Worm (Caenorhabditis elegans) whole organism, L4 larva: ENCODE measurements around the gene F42A6.5.

ENCODE experiments used
- D1046.2 ChIP-seq: fragments of 200-800 bp; sonication (Bioruptor generic); IDR thresholded peaks from 2 replicates; pipeline ENCODE4 v1.3.6; 2022; ENCODE audit warnings: missing genetic modification characterization, missing compliant biosample characterization
- F26F4.8 ChIP-seq: fragments of 200-800 bp; sonication (Bioruptor generic); conservative IDR thresholded peaks from 2 replicates; pipeline ENCODE4 v1.3.6; 2022; ENCODE audit warnings: missing genetic modification characterization, missing compliant biosample characterization
- F37D6.2 ChIP-seq: sonication (generic microtip); optimal IDR thresholded peaks from 2 replicates; lab custom pipeline; 2016; ENCODE audit warnings: mild to moderate bottlenecking, missing genetic modification characterization, missing compliant biosample characterization
- F49E8.2 ChIP-seq: sonication (generic microtip); optimal IDR thresholded peaks from 2 replicates; lab custom pipeline; 2016; ENCODE audit warnings: missing compliant biosample characterization, mild to moderate bottlenecking, missing genetic modification characterization, borderline replicate concordance
- T20F7.1 ChIP-seq: fragments of 200-800 bp; sonication (Bioruptor generic); optimal IDR thresholded peaks from 2 replicates; lab custom pipeline; 2018; ENCODE audit warnings: mild to moderate bottlenecking, missing genetic modification characterization, missing compliant biosample characterization
- Y105C5A.15 ChIP-seq: fragments of 200-800 bp; sonication (Bioruptor generic); IDR thresholded peaks from 2 replicates; pipeline ENCODE4 v1.3.6; 2022; ENCODE audit warnings: missing genetic modification characterization, missing compliant biosample characterization
- arid-1 ChIP-seq: fragments of 200-800 bp; sonication (Bioruptor generic); conservative IDR thresholded peaks from 2 replicates; pipeline ENCODE4 v1.3.6; 2022; ENCODE audit warnings: missing genetic modification reagents, missing genetic modification characterization, missing compliant biosample characterization
- ceh-20 ChIP-seq: fragments of 200-800 bp; sonication (Bioruptor generic); IDR thresholded peaks from 2 replicates; pipeline ENCODE4 v1.3.6; 2022; ENCODE audit warnings: missing genetic modification reagents, missing genetic modification characterization, missing compliant biosample characterization
- ceh-44 ChIP-seq: fragments of 200-800 bp; sonication (Bioruptor generic); IDR thresholded peaks from 2 replicates; pipeline ENCODE4 v1.3.6; 2022; ENCODE audit warnings: missing genetic modification reagents, missing genetic modification characterization, missing compliant biosample characterization
- ctbp-1 ChIP-seq: fragments of 200-800 bp; sonication (Bioruptor generic); IDR thresholded peaks from 2 replicates; pipeline ENCODE4 v1.3.6; 2022; ENCODE audit warnings: missing genetic modification reagents, missing genetic modification characterization, missing compliant biosample characterization
- daf-16 ChIP-seq, 3 experiments: sonication (generic microtip); optimal IDR thresholded peaks; 2 replicates each; lab custom pipeline; 2016 to 2017; ENCODE audit warnings: missing genetic modification characterization in 3 of 3, missing genetic modification reagents in 3 of 3, mild to moderate bottlenecking in 2 of 3, missing compliant biosample characterization in 2 of 3, missing biosample characterization in 1 of 3, moderate library complexity in 1 of 3
- daf-8 ChIP-seq: fragments of 200-800 bp; sonication (Bioruptor generic); IDR thresholded peaks from 2 replicates; pipeline ENCODE4 v1.3.6; 2022; ENCODE audit warnings: missing genetic modification characterization, missing compliant biosample characterization
- dmd-6 ChIP-seq: fragments of 200-800 bp; sonication (Bioruptor generic); IDR thresholded peaks from 2 replicates; pipeline ENCODE4 v1.3.6; 2022; ENCODE audit warnings: missing genetic modification reagents, missing genetic modification characterization, missing compliant biosample characterization
- dmd-9 ChIP-seq: fragments of 200-800 bp; sonication (Bioruptor generic); IDR thresholded peaks from 2 replicates; pipeline ENCODE4 v1.3.6; 2022; ENCODE audit warnings: missing genetic modification reagents, missing genetic modification characterization, missing compliant biosample characterization
- dpl-1 ChIP-seq: fragments of 150-350 bp; optimal IDR thresholded peaks from 2 replicates; lab custom pipeline; 2014; ENCODE audit warnings: missing biosample characterization, missing genetic modification reagents, missing genetic modification characterization
- duxl-1 ChIP-seq: sonication (generic microtip); optimal IDR thresholded peaks from 2 replicates; lab custom pipeline; 2016; ENCODE audit warnings: mild to moderate bottlenecking, missing genetic modification characterization, moderate library complexity, missing compliant biosample characterization; ENCODE audit not compliant: poor library complexity
- dve-1 ChIP-seq: sonication (generic microtip); optimal IDR thresholded peaks from 2 replicates; lab custom pipeline; 2017; ENCODE audit warnings: antibody characterized with exemption, mild to moderate bottlenecking, missing genetic modification characterization, missing compliant biosample characterization; ENCODE audit not compliant: insufficient read depth
- egl-43 ChIP-seq: fragments of 200-800 bp; sonication (Bioruptor generic); IDR thresholded peaks from 2 replicates; pipeline ENCODE4 v1.3.6; 2022; ENCODE audit warnings: missing genetic modification reagents, missing genetic modification characterization, missing compliant biosample characterization
- hif-1 ChIP-seq, 2 experiments: sonication (generic microtip); optimal IDR thresholded peaks; 2 replicates each; lab custom pipeline; 2016 to 2017; ENCODE audit warnings: missing compliant biosample characterization in 2 of 2, missing genetic modification characterization in 2 of 2, missing genetic modification reagents in 2 of 2, missing genotype in 2 of 2, mild to moderate bottlenecking in 1 of 2
- hlh-11 ChIP-seq: fragments of 200-800 bp; sonication (Bioruptor generic); optimal IDR thresholded peaks from 2 replicates; lab custom pipeline; 2018; ENCODE audit warnings: mild to moderate bottlenecking, missing genetic modification characterization, missing compliant biosample characterization
- lin-13 ChIP-seq: fragments of 150-350 bp; optimal IDR thresholded peaks from 2 replicates; lab custom pipeline; 2014; ENCODE audit warnings: missing biosample characterization, missing genetic modification reagents, missing genetic modification characterization
- lin-29 ChIP-seq: fragments of 200-800 bp; sonication (Bioruptor generic); IDR thresholded peaks from 2 replicates; pipeline ENCODE4 v1.3.6; 2022; ENCODE audit warnings: missing genetic modification reagents, missing genetic modification characterization, missing compliant biosample characterization
- lsy-2 ChIP-seq, 2 experiments: fragments of 150-350 bp in 1 of 2; sonication (generic microtip) in 1 of 2; optimal IDR thresholded peaks; 2 replicates each; lab custom pipeline; 2014 to 2017; ENCODE audit warnings: missing biosample characterization in 2 of 2, missing genetic modification characterization in 2 of 2
- madf-5 ChIP-seq, 2 experiments: fragments of 200-800 bp; sonication (Bioruptor generic); IDR thresholded peaks; 2 replicates each; pipeline ENCODE4 v1.3.6; 2022; ENCODE audit warnings: missing compliant biosample characterization in 2 of 2, missing genetic modification characterization in 2 of 2
- mep-1 ChIP-seq: fragments of 150-350 bp; sonication (generic microtip); optimal IDR thresholded peaks from 3 replicates; lab custom pipeline; 2014; ENCODE audit warnings: missing biosample characterization, missing genetic modification characterization
- mes-2 ChIP-seq: sonication (generic microtip); optimal IDR thresholded peaks from 2 replicates; lab custom pipeline; 2016; ENCODE audit warnings: missing genotype, mild to moderate bottlenecking, missing genetic modification characterization, missing compliant biosample characterization; ENCODE audit not compliant: poor library complexity, severe bottlenecking
- nhr-25 ChIP-seq: sonication (generic microtip); optimal IDR thresholded peaks from 2 replicates; lab custom pipeline; 2017; ENCODE audit warnings: missing genetic modification characterization, mild to moderate bottlenecking, missing compliant biosample characterization, antibody characterized with exemption, moderate library complexity, borderline replicate concordance; ENCODE audit not compliant: insufficient read depth
- nhr-28 ChIP-seq: fragments of 150-350 bp; optimal IDR thresholded peaks from 2 replicates; lab custom pipeline; 2014; ENCODE audit warnings: missing biosample characterization, missing genetic modification characterization
- nhr-42 ChIP-seq: fragments of 200-800 bp; sonication (Bioruptor generic); IDR thresholded peaks from 2 replicates; pipeline ENCODE4 v1.3.6; 2022; ENCODE audit warnings: missing genetic modification characterization, missing compliant biosample characterization
- nhr-6 ChIP-seq: fragments of 150-350 bp; optimal IDR thresholded peaks from 2 replicates; lab custom pipeline; 2014; ENCODE audit warnings: missing biosample characterization, missing genetic modification characterization
- nhr-77 ChIP-seq: fragments of 150-350 bp; optimal IDR thresholded peaks from 2 replicates; lab custom pipeline; 2014; ENCODE audit warnings: missing biosample characterization, missing genetic modification characterization
- php-3 ChIP-seq: fragments of 200-800 bp; sonication (Bioruptor generic); IDR thresholded peaks from 2 replicates; pipeline ENCODE4 v1.3.6; 2022; ENCODE audit warnings: missing genetic modification reagents, missing genetic modification characterization, missing compliant biosample characterization
- rbr-2 ChIP-seq: sonication (generic microtip); optimal IDR thresholded peaks from 2 replicates; lab custom pipeline; 2016; ENCODE audit warnings: missing genotype, missing genetic modification characterization, missing compliant biosample characterization
- set-16 ChIP-seq: fragments of 200-800 bp; sonication (Bioruptor generic); IDR thresholded peaks from 2 replicates; pipeline ENCODE4 v1.3.6; 2022; ENCODE audit warnings: missing genetic modification reagents, missing genetic modification characterization, missing compliant biosample characterization
- spr-3 ChIP-seq: fragments of 200-800 bp; sonication (Bioruptor generic); optimal IDR thresholded peaks from 2 replicates; lab custom pipeline; 2018; ENCODE audit warnings: mild to moderate bottlenecking, missing genetic modification characterization, missing compliant biosample characterization
- tag-97 ChIP-seq: fragments of 200-800 bp; sonication (Bioruptor generic); IDR thresholded peaks from 2 replicates; pipeline ENCODE4 v1.3.6; 2022; ENCODE audit warnings: missing genetic modification characterization, missing compliant biosample characterization
- tra-1 ChIP-seq: fragments of 200-800 bp; sonication (Bioruptor generic); IDR thresholded peaks from 2 replicates; pipeline ENCODE4 v1.3.6; 2022; ENCODE audit warnings: missing genetic modification reagents, missing genetic modification characterization, missing compliant biosample characterization
- unc-130 ChIP-seq: sonication (generic microtip); optimal IDR thresholded peaks from 2 replicates; lab custom pipeline; 2016; ENCODE audit warnings: missing genetic modification reagents, missing genetic modification characterization, missing compliant biosample characterization
- vab-7 ChIP-seq: fragments of 200-800 bp; sonication (Bioruptor generic); IDR thresholded peaks from 2 replicates; pipeline ENCODE4 v1.3.6; 2022; ENCODE audit warnings: missing genetic modification reagents, missing genetic modification characterization, missing compliant biosample characterization
- zag-1 ChIP-seq: fragments of 150-350 bp; optimal IDR thresholded peaks from 2 replicates; lab custom pipeline; 2014; ENCODE audit warnings: missing biosample characterization, missing genetic modification characterization
- zfp-3 ChIP-seq: fragments of 200-800 bp; sonication (Bioruptor generic); conservative IDR thresholded peaks from 2 replicates; pipeline ENCODE4 v1.3.6; 2022; ENCODE audit warnings: missing genetic modification reagents, missing genetic modification characterization, missing compliant biosample characterization
- zip-11 ChIP-seq: fragments of 200-800 bp; sonication (Bioruptor generic); IDR thresholded peaks from 2 replicates; pipeline ENCODE4 v1.3.6; 2022; ENCODE audit warnings: missing genetic modification characterization, missing compliant biosample characterization
- ztf-7 ChIP-seq: fragments of 150-350 bp; optimal IDR thresholded peaks from 2 replicates; lab custom pipeline; 2014; ENCODE audit warnings: missing biosample characterization, missing genetic modification characterization

The F42A6.5 gene

ce11 chrIV:3336585-3336984, 4.9 kb upstream of the F42A6.5 start, which contains the start of gene F42A6.6 (continued):
- TF ChIP-seq mes-2 (tag; lab: Kevin White, UChicago) (peak; percentile 48), ceh-20 (GFP tag; lab: Robert Waterston, UW) (peak; percentile 57; the same call in 1 of the 2 replicates), nhr-77 (tag; lab: Kevin White, UChicago) (peak; percentile 20), spr-3 (GFP tag; lab: Kevin White, UChicago) (peak; percentile 46), F26F4.8 (GFP tag; lab: Robert Waterston, UW) (0 out of 2 replicates have a peak, but pooled peaks have one; percentile 33), nhr-25 (tag; lab: Kevin White, UChicago) (peak; percentile 50), vab-7 (peak; percentile 61; the same call in 1 of the 2 replicates), dpl-1 (GFP tag; lab: Kevin White, UChicago) (no peak), hif-1 (tag; optimal IDR thresholded peaks at IDR 0.05; lab: Kevin White, UChicago) (peak in 1 of 2 experiments; percentile 17), nhr-6 (no peak), arid-1 (peak; percentile 91), F37D6.2 (tag; lab: Kevin White, UChicago) (no peak), Y105C5A.15 (GFP tag; lab: Robert Waterston, UW) (peak; percentile 60), php-3 (GFP tag; lab: Robert Waterston, UW) (0 out of 2 replicates have a peak, but pooled peaks have one; percentile 42), tra-1 (GFP tag; lab: Robert Waterston, UW) (0 out of 2 replicates have a peak, but pooled peaks have one; percentile 22), zag-1 (tag; lab: Kevin White, UChicago) (no peak), lin-13 (peak; percentile 52), zip-11 (no peak), tag-97 (GFP tag; lab: Robert Waterston, UW) (no peak), daf-16 (GFP tag; optimal IDR thresholded peaks at IDR 0.05; lab: Kevin White, UChicago) (peak in 1 of 2 experiments; percentile 22), daf-16 (tag; optimal IDR thresholded peaks at IDR 0.05; lab: Kevin White, UChicago) (peak; percentile 30), rbr-2 (tag; lab: Kevin White, UChicago) (peak; percentile 33), egl-43 (peak; percentile 87), ctbp-1 (peak; percentile 36; the same call in 1 of the 2 replicates), nhr-42 (GFP tag; lab: Robert Waterston, UW) (no peak; the same call in 1 of the 2 replicates), ztf-7 (no peak)
- TF ChIP-seq, all 104 proteins: peak for 41

ce11 chrIV:3320778-3321177, 10.9 kb downstream of the F42A6.5 start:
- peak; percentile 93 for TF ChIP-seq set-16 (GFP tag; lab: Robert Waterston, UW)
- TF ChIP-seq, all 104 proteins: peak for 1; not testable (repeated sequence) for 103

- peak in 1 of 2 experiments; percentile 58 for TF ChIP-seq lsy-2 (tag; optimal IDR thresholded peaks at IDR 0.05; lab: Kevin White, UChicago)
Measured at ce11 chrIV:3314099-3314498, 17.6 kb downstream of the F42A6.5 start.

- peak; percentile 96 for TF ChIP-seq lin-29 (GFP tag; lab: Robert Waterston, UW)
- peak; percentile 98 for TF ChIP-seq dmd-6 (GFP tag; lab: Robert Waterston, UW)
- TF ChIP-seq egl-43: peak; percentile 89
- TF ChIP-seq dve-1 (tag; lab: Kevin White, UChicago): peak; percentile 35
- TF ChIP-seq nhr-28: peak; percentile 6
- TF ChIP-seq hlh-11 (tag; lab: Kevin White, UChicago): peak; percentile 69
- peak; percentile 96 for TF ChIP-seq tra-1 (GFP tag; lab: Robert Waterston, UW)
- peak in 1 of 2 experiments; percentile 86; a peak in 1 of 4 replicates for TF ChIP-seq madf-5 (GFP tag; IDR thresholded peaks at IDR 0.05; lab: Robert Waterston, UW)
- peak; percentile 97 for TF ChIP-seq dmd-9 (GFP tag; lab: Robert Waterston, UW)
- 0 out of 2 replicates have a peak, but pooled peaks have one; percentile 44 for TF ChIP-seq ceh-44
- peak; percentile 97 for TF ChIP-seq D1046.2 (GFP tag; lab: Robert Waterston, UW)
- TF ChIP-seq vab-7: peak; percentile 77
- peak; percentile 51 for TF ChIP-seq unc-130 (GFP tag; lab: Kevin White, UChicago)
- peak; percentile 96 for TF ChIP-seq php-3 (GFP tag; lab: Robert Waterston, UW)
- TF ChIP-seq T20F7.1 (GFP tag; lab: Kevin White, UChicago): peak; percentile 87
- peak; percentile 98 for TF ChIP-seq zfp-3 (GFP tag; lab: Robert Waterston, UW)
- peak; percentile 20 for TF ChIP-seq mep-1 (tag; lab: Kevin White, UChicago)
- TF ChIP-seq daf-8 (GFP tag; lab: Robert Waterston, UW): peak; percentile 97
- peak; percentile 79 for TF ChIP-seq ctbp-1
- TF ChIP-seq F49E8.2: peak; percentile 22
- TF ChIP-seq F37D6.2 (tag; lab: Kevin White, UChicago): peak; percentile 67
- TF ChIP-seq duxl-1 (tag; lab: Kevin White, UChicago): peak; percentile 64
- peak; percentile 78 for TF ChIP-seq mes-2 (tag; lab: Kevin White, UChicago)
Measured at ce11 chrIV:3313311-3313710, 18.3 kb downstream of the F42A6.5 start.
